Fruit fly (Drosophila melanogaster) whole organism, adult: ENCODE data around the gene cpx.

Source experiments
- CG11617 ChIP-seq: fragments of 200-800 bp; sonication (Bioruptor generic); optimal IDR thresholded peaks from 2 replicates; lab custom pipeline; 2017; ENCODE audit warnings: mild to moderate bottlenecking, missing biosample characterization, missing genetic modification reagents, missing genetic modification characterization
- CG12768 ChIP-seq: fragments of 200-800 bp; sonication (Bioruptor generic); optimal IDR thresholded peaks from 2 replicates; lab custom pipeline; 2017; ENCODE audit warnings: missing biosample characterization, missing genetic modification characterization, mild to moderate bottlenecking, moderate library complexity, missing genetic modification reagents
- CG1620 ChIP-seq: fragments of 200-800 bp; sonication (Bioruptor generic); optimal IDR thresholded peaks from 2 replicates; lab custom pipeline; 2016; ENCODE audit warnings: missing biosample characterization, missing genetic modification characterization
- CG33017 ChIP-seq: fragments of 200-800 bp; sonication (Bioruptor generic); optimal IDR thresholded peaks from 2 replicates; lab custom pipeline; 2018; ENCODE audit warnings: missing biosample characterization, mild to moderate bottlenecking, missing genetic modification characterization, moderate library complexity
- CG5204 ChIP-seq: fragments of 200-800 bp; sonication (Bioruptor generic); optimal IDR thresholded peaks from 2 replicates; lab custom pipeline; 2016; ENCODE audit warnings: missing biosample characterization, missing genetic modification characterization
- CG7045 ChIP-seq: fragments of 200-800 bp; sonication (Bioruptor generic); optimal IDR thresholded peaks from 2 replicates; lab custom pipeline; 2017; ENCODE audit warnings: missing biosample characterization, mild to moderate bottlenecking, missing genetic modification characterization
- Clk ChIP-seq: fragments of 200-800 bp; sonication (Bioruptor generic); optimal IDR thresholded peaks from 2 replicates; lab custom pipeline; 2017; ENCODE audit warnings: missing biosample characterization, missing genetic modification characterization
- Crg-1 ChIP-seq: fragments of 200-800 bp; sonication (Bioruptor generic); optimal IDR thresholded peaks from 2 replicates; lab custom pipeline; 2016; ENCODE audit warnings: missing biosample characterization, missing genetic modification characterization
- Mnt ChIP-seq: fragments of 200-800 bp; sonication (Bioruptor generic); optimal IDR thresholded peaks from 2 replicates; lab custom pipeline; 2016; ENCODE audit warnings: missing biosample characterization, mild to moderate bottlenecking, missing genetic modification characterization
- cnc ChIP-seq, 2 experiments: fragments of >200 bp; optimal IDR thresholded peaks; 2 replicates each; lab custom pipeline; 2017
- kay ChIP-seq: fragments of 200-800 bp; sonication (Bioruptor generic); peaks from one replicate; lab custom pipeline; 2016; ENCODE audit warnings: missing biosample characterization, missing genetic modification characterization, borderline replicate concordance
- ovo ChIP-seq: fragments of 200-800 bp; sonication (Bioruptor generic); optimal IDR thresholded peaks from 2 replicates; lab custom pipeline; 2016; ENCODE audit warnings: missing biosample characterization, missing genetic modification characterization
- tj ChIP-seq: fragments of 200-800 bp; sonication (Bioruptor generic); optimal IDR thresholded peaks from 3 replicates; lab custom pipeline; 2017; ENCODE audit warnings: missing biosample characterization, mild to moderate bottlenecking, missing genetic modification characterization, moderate library complexity
- toe ChIP-seq: fragments of 200-800 bp; sonication (Bioruptor generic); optimal IDR thresholded peaks from 2 replicates; lab custom pipeline; 2016; ENCODE audit warnings: missing biosample characterization, missing genetic modification characterization

DNA sequence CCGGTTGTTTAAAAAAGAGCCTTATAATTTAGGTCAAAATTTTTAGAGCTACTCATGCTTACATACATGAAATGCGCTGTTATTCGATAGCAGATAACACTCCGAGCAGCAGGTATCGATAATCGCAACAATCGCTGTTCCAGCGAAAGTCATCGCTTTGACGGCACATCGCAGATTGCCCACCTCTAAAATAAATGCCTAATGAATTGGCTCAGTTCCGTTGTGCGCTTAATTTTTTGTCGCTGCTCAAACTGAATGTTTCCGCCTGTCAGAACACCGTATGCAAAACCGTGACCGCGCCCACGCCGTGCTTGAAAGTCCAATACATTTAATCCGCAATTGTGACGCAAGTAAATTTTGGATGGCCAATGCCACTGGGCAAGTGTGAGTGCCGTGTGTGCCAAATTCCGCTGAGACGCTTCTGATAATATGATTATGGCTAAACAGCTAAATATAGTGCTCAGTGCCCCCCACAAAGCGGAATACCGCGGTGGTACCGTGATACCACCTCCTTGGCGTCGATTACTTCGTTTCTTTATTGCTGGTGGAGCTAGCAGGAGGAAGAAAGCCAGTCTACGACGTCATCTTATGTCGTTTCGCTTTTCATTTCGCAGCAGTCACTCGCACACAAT is 39.6 kb downstream of the cpx start, which contains the start of gene CG9795:
- TF ChIP-seq CG12768 (GFP tag; lab: Kevin White, UChicago) (peak; percentile 34), cnc (optimal IDR thresholded peaks at IDR 0.05; lab: Kevin White, UChicago) (no peak), Crg-1 (GFP tag; lab: Kevin White, UChicago) (peak; percentile 28), CG11617 (GFP tag; lab: Kevin White, UChicago) (peak; percentile 32), CG5204 (GFP tag; lab: Kevin White, UChicago) (no peak), kay (GFP tag; lab: Kevin White, UChicago) (no peak), Mnt (GFP tag; lab: Kevin White, UChicago) (peak; percentile 0), Clk (no peak), ovo (GFP tag; lab: Kevin White, UChicago) (no peak), toe (GFP tag; lab: Kevin White, UChicago) (no peak), CG33017 (tag; lab: Kevin White, UChicago) (peak; percentile 7), CG1620 (GFP tag; lab: Kevin White, UChicago) (no peak), tj (GFP tag; lab: Kevin White, UChicago) (peak; percentile 32), CG7045 (no peak)
